Fruit fly (Drosophila melanogaster) whole organism: ENCODE data around the gene tutl.

Experiments used
- CG8478 ChIP-seq: fragments of >200 bp; optimal IDR thresholded peaks from 2 replicates; lab custom pipeline; 2018; ENCODE audit warnings: inconsistent platforms
- Dll ChIP-seq: fragments of >200 bp; optimal IDR thresholded peaks from 2 replicates; lab custom pipeline; 2017
- psq ChIP-seq: fragments of >200 bp; optimal IDR thresholded peaks from 2 replicates; lab custom pipeline; 2017

- TF ChIP-seq Dll (no peak), CG8478 (no peak), psq (lab: Kevin White, UChicago) (no peak)
These were observed 1.7 kb upstream of the tutl start, which contains the start of gene Art2 for dm6 chr2L:4281224-4281623.
